Worm (Caenorhabditis elegans) whole organism, L2 larva: Measurements from ENCODE around the gene C35B1.4.
A peak's percentile ranks its signal among the peaks of the same experiment; 100 is the strongest.

Experiments
- C34F6.9 ChIP-seq: fragments of 150-350 bp; optimal IDR thresholded peaks from 2 replicates; lab custom pipeline; 2014; ENCODE audit warnings: missing biosample characterization, missing genetic modification characterization
- F13H6.1 ChIP-seq: sonication (generic microtip); optimal IDR thresholded peaks from 2 replicates; lab custom pipeline; 2016; ENCODE audit warnings: missing genetic modification characterization, missing compliant biosample characterization
- Y55F3AM.14 ChIP-seq: fragments of 200-800 bp; sonication (Bioruptor generic); optimal IDR thresholded peaks from 2 replicates; lab custom pipeline; 2018; ENCODE audit warnings: mild to moderate bottlenecking, missing genetic modification characterization, missing compliant biosample characterization
- ZK546.5 ChIP-seq: sonication (generic microtip); optimal IDR thresholded peaks from 2 replicates; lab custom pipeline; 2017; ENCODE audit warnings: missing biosample characterization, missing genetic modification characterization
- alr-1 ChIP-seq: fragments of 150-350 bp; optimal IDR thresholded peaks from 2 replicates; lab custom pipeline; 2014; ENCODE audit warnings: missing biosample characterization, missing genetic modification characterization
- aly-2 ChIP-seq: fragments of 150-350 bp; optimal IDR thresholded peaks from 2 replicates; lab custom pipeline; 2014; ENCODE audit warnings: missing biosample characterization, missing genetic modification characterization
- ama-1 ChIP-seq: fragments of 150-350 bp; optimal IDR thresholded peaks from 2 replicates; lab custom pipeline; 2018; ENCODE audit warnings: inconsistent platforms
- blmp-1 ChIP-seq: sonication (generic microtip); optimal IDR thresholded peaks from 2 replicates; lab custom pipeline; 2017; ENCODE audit warnings: missing genetic modification characterization, mild to moderate bottlenecking, missing compliant biosample characterization, antibody characterized with exemption, moderate library complexity; ENCODE audit not compliant: insufficient read depth
- ceh-16 ChIP-seq: fragments of 150-350 bp; optimal IDR thresholded peaks from 2 replicates; lab custom pipeline; 2014; ENCODE audit warnings: missing biosample characterization, missing genetic modification characterization
- ceh-82 ChIP-seq: fragments of 150-350 bp; optimal IDR thresholded peaks from 2 replicates; lab custom pipeline; 2014; ENCODE audit warnings: missing biosample characterization, missing genetic modification characterization
- crh-2 ChIP-seq: sonication (generic microtip); optimal IDR thresholded peaks from 2 replicates; lab custom pipeline; 2017; ENCODE audit warnings: missing biosample characterization, missing genetic modification characterization
- dmd-4 ChIP-seq: sonication (generic microtip); optimal IDR thresholded peaks from 2 replicates; lab custom pipeline; 2017; ENCODE audit warnings: missing biosample characterization, missing genetic modification characterization
- egl-27 ChIP-seq: sonication (generic microtip); optimal IDR thresholded peaks from 3 replicates; lab custom pipeline; 2017; ENCODE audit warnings: missing biosample characterization, missing genetic modification reagents, missing genetic modification characterization
- fos-1 ChIP-seq: fragments of 150-350 bp; optimal IDR thresholded peaks from 2 replicates; lab custom pipeline; 2014; ENCODE audit warnings: missing biosample characterization, missing genetic modification characterization
- gmeb-1 ChIP-seq: fragments of 150-350 bp; optimal IDR thresholded peaks from 2 replicates; lab custom pipeline; 2014; ENCODE audit warnings: missing biosample characterization, missing genetic modification characterization
- lin-11 ChIP-seq: fragments of 150-350 bp; sonication (generic microtip); optimal IDR thresholded peaks from 2 replicates; lab custom pipeline; 2014; ENCODE audit warnings: missing biosample characterization, missing genetic modification characterization, inconsistent platforms, mixed read lengths
- lin-13 ChIP-seq: fragments of 150-350 bp; optimal IDR thresholded peaks from 2 replicates; lab custom pipeline; 2014; ENCODE audit warnings: missing biosample characterization, missing genetic modification reagents, missing genetic modification characterization
- lsy-2 ChIP-seq, 2 experiments: fragments of 150-350 bp in 1 of 2; sonication (generic microtip) in 1 of 2; optimal IDR thresholded peaks; 2 replicates each; lab custom pipeline; 2014 to 2017; ENCODE audit warnings: missing biosample characterization in 2 of 2, missing genetic modification characterization in 2 of 2
- mab-5 ChIP-seq: fragments of 150-350 bp; optimal IDR thresholded peaks from 2 replicates; lab custom pipeline; 2014; ENCODE audit warnings: missing biosample characterization, missing genetic modification characterization
- mbf-1 ChIP-seq: sonication (generic microtip); optimal IDR thresholded peaks from 2 replicates; lab custom pipeline; 2017; ENCODE audit warnings: missing biosample characterization, missing genetic modification characterization
- mdl-1 ChIP-seq, 2 experiments: fragments of 150-350 bp in 1 of 2; sonication (generic microtip) in 1 of 2; optimal IDR thresholded peaks; 2 replicates each; lab custom pipeline; 2017; ENCODE audit warnings: missing biosample characterization in 2 of 2, missing genetic modification characterization in 2 of 2
- nhr-129 ChIP-seq: fragments of 150-350 bp; optimal IDR thresholded peaks from 2 replicates; lab custom pipeline; 2014; ENCODE audit warnings: missing biosample characterization, missing genetic modification characterization
- nhr-21 ChIP-seq: fragments of 150-350 bp; optimal IDR thresholded peaks from 2 replicates; lab custom pipeline; 2014; ENCODE audit warnings: missing biosample characterization, missing genetic modification characterization
- nhr-25 ChIP-seq: fragments of 150-350 bp; sonication (generic microtip); optimal IDR thresholded peaks from 3 replicates; lab custom pipeline; 2014; ENCODE audit warnings: missing biosample characterization, missing genetic modification characterization
- nhr-6 ChIP-seq: fragments of 150-350 bp; optimal IDR thresholded peaks from 2 replicates; lab custom pipeline; 2014; ENCODE audit warnings: missing biosample characterization, missing genetic modification characterization
- nhr-77 ChIP-seq: fragments of 150-350 bp; optimal IDR thresholded peaks from 2 replicates; lab custom pipeline; 2014; ENCODE audit warnings: missing biosample characterization, missing genetic modification characterization
- peb-1 ChIP-seq: fragments of 150-350 bp; optimal IDR thresholded peaks from 2 replicates; lab custom pipeline; 2014; ENCODE audit warnings: missing biosample characterization, missing genetic modification characterization
- sem-4 ChIP-seq: fragments of 150-350 bp; optimal IDR thresholded peaks from 2 replicates; lab custom pipeline; 2014; ENCODE audit warnings: missing biosample characterization, missing genetic modification reagents, missing genetic modification characterization
- skn-1 ChIP-seq: sonication (generic microtip); optimal IDR thresholded peaks from 2 replicates; lab custom pipeline; 2017; ENCODE audit warnings: missing biosample characterization, missing genetic modification characterization
- sma-3 ChIP-seq: sonication (generic microtip); optimal IDR thresholded peaks from 2 replicates; lab custom pipeline; 2016; ENCODE audit warnings: missing genetic modification reagents, missing genetic modification characterization, missing compliant biosample characterization
- sma-9 ChIP-seq, 2 experiments: fragments of 150-350 bp in 1 of 2; sonication (generic microtip) in 1 of 2; optimal IDR thresholded peaks; 2 replicates each; lab custom pipeline; 2014 to 2016; ENCODE audit warnings: missing genetic modification characterization in 2 of 2, mild to moderate bottlenecking in 1 of 2, missing biosample characterization in 1 of 2, missing compliant biosample characterization in 1 of 2, missing genetic modification reagents in 1 of 2, moderate library complexity in 1 of 2
- unc-39 ChIP-seq: fragments of 150-350 bp; optimal IDR thresholded peaks from 2 replicates; lab custom pipeline; 2014; ENCODE audit warnings: missing biosample characterization, missing genetic modification characterization
- unc-55 ChIP-seq: fragments of 150-350 bp; sonication (generic microtip); optimal IDR thresholded peaks from 3 replicates; lab custom pipeline; 2014; ENCODE audit warnings: missing biosample characterization, missing genetic modification reagents, missing genetic modification characterization
- unc-62 ChIP-seq: fragments of 150-350 bp; optimal IDR thresholded peaks from 2 replicates; lab custom pipeline; 2014; ENCODE audit warnings: missing biosample characterization, missing genetic modification reagents, missing genetic modification characterization
- zag-1 ChIP-seq: fragments of 150-350 bp; optimal IDR thresholded peaks from 2 replicates; lab custom pipeline; 2014; ENCODE audit warnings: missing biosample characterization, missing genetic modification characterization
- ztf-11 ChIP-seq: sonication (generic microtip); optimal IDR thresholded peaks from 2 replicates; lab custom pipeline; 2017; ENCODE audit warnings: missing biosample characterization, missing genetic modification characterization
- ztf-4 ChIP-seq: fragments of 150-350 bp; optimal IDR thresholded peaks from 2 replicates; lab custom pipeline; 2014; ENCODE audit warnings: missing biosample characterization, missing genetic modification characterization

The C35B1.4 gene

DNA sequence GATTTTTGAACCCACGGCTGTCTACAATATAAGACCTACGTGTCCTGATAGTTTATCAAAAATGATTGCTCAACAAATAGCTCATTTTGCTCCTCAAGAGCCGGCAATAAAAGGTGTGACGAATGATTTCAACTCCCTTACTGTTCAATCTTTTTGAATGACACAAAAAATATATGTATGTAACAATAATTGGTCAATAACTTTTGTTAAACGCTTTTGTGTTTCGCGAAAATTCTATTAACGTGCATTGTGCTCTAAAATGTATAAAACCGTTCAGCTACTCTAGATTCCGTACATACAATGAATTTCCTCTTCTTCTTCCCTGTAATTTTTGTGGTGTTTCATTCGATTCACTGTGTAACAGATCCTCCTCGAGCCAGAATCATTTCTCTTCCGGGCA is at the start of gene C35B1.4:
Gene C35B1.4 (plus strand): TSS at position 301 of the 400 bp plus-strand sequence.
- TF ChIP-seq nhr-6: no peak
- TF ChIP-seq nhr-25 (tag; lab: Kevin White, UChicago): no peak
- no peak for TF ChIP-seq ceh-16
- TF ChIP-seq sem-4 (tag; lab: Kevin White, UChicago): no peak
- TF ChIP-seq ztf-11 (tag; lab: Kevin White, UChicago): no peak
- TF ChIP-seq egl-27 (tag; lab: Kevin White, UChicago): no peak
- no peak for TF ChIP-seq ZK546.5 (tag; lab: Kevin White, UChicago)
- no peak for TF ChIP-seq dmd-4
- no peak for TF ChIP-seq Y55F3AM.14 (GFP tag; lab: Kevin White, UChicago)

DNA sequence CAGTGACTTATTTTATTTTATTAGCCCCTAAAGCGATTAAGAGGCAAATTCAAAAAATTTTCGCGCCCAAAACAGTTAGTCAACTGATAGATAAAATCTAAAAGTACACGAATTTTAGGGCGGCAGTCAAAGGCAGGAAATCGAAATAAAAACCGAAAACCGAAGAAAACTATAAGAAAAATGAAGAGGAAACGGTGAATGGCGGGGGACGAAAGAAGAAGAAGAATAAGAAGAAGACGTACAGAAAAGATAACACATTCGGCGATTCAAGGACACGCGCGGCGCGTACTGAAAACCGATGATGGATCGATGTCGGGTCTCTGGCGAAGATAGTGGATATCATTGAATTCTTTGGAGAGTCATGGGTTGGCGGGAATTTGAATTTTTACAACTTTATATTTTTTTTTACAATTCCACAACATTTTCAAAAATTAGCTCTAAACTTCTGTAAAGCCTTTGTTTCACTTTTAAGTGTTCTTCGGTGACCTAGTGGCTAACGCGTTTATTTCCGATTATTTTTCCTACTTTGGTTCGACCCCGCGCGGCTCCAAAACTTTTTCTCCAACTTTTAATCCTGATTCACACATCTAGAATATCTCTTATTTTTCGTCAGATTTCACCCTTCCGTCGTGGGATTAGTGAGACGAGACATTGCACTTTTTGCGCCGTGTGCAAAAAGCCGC is 48.6 kb upstream of the C35B1.4 start:
- TF ChIP-seq zag-1 (no peak), F13H6.1 (tag; lab: Kevin White, UChicago) (no peak), ama-1 (no peak), nhr-6 (no peak), ceh-16 (peak; percentile 82), unc-62 (GFP tag; lab: Kevin White, UChicago) (no peak), gmeb-1 (peak; percentile 79), peb-1 (tag; lab: Kevin White, UChicago) (no peak), nhr-25 (tag; lab: Kevin White, UChicago) (peak; percentile 80), lin-11 (no peak), nhr-21 (tag; lab: Kevin White, UChicago) (peak; percentile 69), ZK546.5 (tag; lab: Kevin White, UChicago) (no peak), sma-3 (peak; percentile 65), sma-9 (GFP tag; optimal IDR thresholded peaks at IDR 0.05; lab: Kevin White, UChicago) (peak; percentile 46), sma-9 (tag; optimal IDR thresholded peaks at IDR 0.05; lab: Kevin White, UChicago) (no peak), blmp-1 (tag; lab: Kevin White, UChicago) (peak; percentile 66), aly-2 (tag; lab: Kevin White, UChicago) (no peak), lin-13 (GFP tag; lab: Kevin White, UChicago) (peak; percentile 6), skn-1 (tag; lab: Kevin White, UChicago) (no peak), fos-1 (tag; lab: Kevin White, UChicago) (peak; percentile 6), ztf-11 (tag; lab: Kevin White, UChicago) (no peak), nhr-129 (peak; percentile 6)

ce11 chrIV:4032350-4032749 is 47.3 kb upstream of the C35B1.4 start:
- TF ChIP-seq fos-1 (tag; lab: Kevin White, UChicago): peak; percentile 58
- no peak for TF ChIP-seq peb-1 (tag; lab: Kevin White, UChicago)
- TF ChIP-seq sma-9 (GFP tag; optimal IDR thresholded peaks at IDR 0.05; lab: Kevin White, UChicago): no peak
- no peak for TF ChIP-seq sma-9 (tag; optimal IDR thresholded peaks at IDR 0.05; lab: Kevin White, UChicago)

DNA sequence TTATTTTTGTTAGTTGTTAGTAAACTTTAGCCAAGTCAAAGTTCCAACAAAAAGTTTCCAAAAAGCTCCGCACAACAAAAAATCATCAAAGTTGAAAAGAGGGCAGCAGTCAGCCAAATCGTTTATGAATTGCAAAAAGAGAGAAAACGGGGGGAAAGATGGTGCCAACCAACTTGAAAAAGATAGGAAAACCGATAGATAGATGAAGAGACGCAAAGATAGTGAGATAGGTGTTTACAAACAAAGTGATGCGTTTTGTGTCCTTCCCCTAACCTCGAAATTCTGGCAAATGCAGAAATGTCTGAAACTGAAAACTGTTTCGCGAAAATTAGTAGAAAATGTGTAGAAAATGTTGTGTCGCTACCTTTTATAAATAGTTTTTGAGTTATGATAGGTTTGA is 46.1 kb upstream of the C35B1.4 start:
- TF ChIP-seq mdl-1 (tag; optimal IDR thresholded peaks at IDR 0.05; lab: Kevin White, UChicago) (peak in 1 of 2 experiments; percentile 24), ceh-82 (tag; lab: Kevin White, UChicago) (no peak), sma-9 (GFP tag; optimal IDR thresholded peaks at IDR 0.05; lab: Kevin White, UChicago) (peak; percentile 18), sma-9 (tag; optimal IDR thresholded peaks at IDR 0.05; lab: Kevin White, UChicago) (no peak), mbf-1 (tag; lab: Kevin White, UChicago) (no peak), lin-13 (GFP tag; lab: Kevin White, UChicago) (no peak), mab-5 (tag; lab: Kevin White, UChicago) (no peak), skn-1 (tag; lab: Kevin White, UChicago) (no peak), lsy-2 (tag; optimal IDR thresholded peaks at IDR 0.05; lab: Kevin White, UChicago) (peak in 1 of 2 experiments; percentile 11), C34F6.9 (tag; lab: Kevin White, UChicago) (peak; percentile 27), lin-11 (no peak), unc-62 (GFP tag; lab: Kevin White, UChicago) (no peak), dmd-4 (no peak), unc-55 (GFP tag; lab: Kevin White, UChicago) (peak; percentile 39), zag-1 (no peak), F13H6.1 (tag; lab: Kevin White, UChicago) (no peak), alr-1 (tag; lab: Kevin White, UChicago) (no peak), nhr-129 (peak; percentile 36), crh-2 (tag; lab: Kevin White, UChicago) (peak; percentile 6), unc-39 (tag; lab: Kevin White, UChicago) (no peak), nhr-25 (tag; lab: Kevin White, UChicago) (no peak), aly-2 (tag; lab: Kevin White, UChicago) (no peak), nhr-77 (tag; lab: Kevin White, UChicago) (no peak), ztf-4 (no peak)
